Worm (Caenorhabditis elegans) whole organism, L2 larva: ENCODE data around the gene K06A4.10.

Experiments
- F13H6.1 ChIP-seq: sonication (generic microtip); optimal IDR thresholded peaks from 2 replicates; lab custom pipeline; 2016; ENCODE audit warnings: missing genetic modification characterization, missing compliant biosample characterization
- Y55F3AM.14 ChIP-seq: fragments of 200-800 bp; sonication (Bioruptor generic); optimal IDR thresholded peaks from 2 replicates; lab custom pipeline; 2018; ENCODE audit warnings: mild to moderate bottlenecking, missing genetic modification characterization, missing compliant biosample characterization
- ZK546.5 ChIP-seq: sonication (generic microtip); optimal IDR thresholded peaks from 2 replicates; lab custom pipeline; 2017; ENCODE audit warnings: missing biosample characterization, missing genetic modification characterization
- alr-1 ChIP-seq: fragments of 150-350 bp; optimal IDR thresholded peaks from 2 replicates; lab custom pipeline; 2014; ENCODE audit warnings: missing biosample characterization, missing genetic modification characterization
- ama-1 ChIP-seq: fragments of 150-350 bp; optimal IDR thresholded peaks from 2 replicates; lab custom pipeline; 2018; ENCODE audit warnings: inconsistent platforms
- blmp-1 ChIP-seq: sonication (generic microtip); optimal IDR thresholded peaks from 2 replicates; lab custom pipeline; 2017; ENCODE audit warnings: missing genetic modification characterization, mild to moderate bottlenecking, missing compliant biosample characterization, antibody characterized with exemption, moderate library complexity; ENCODE audit not compliant: insufficient read depth
- ceh-16 ChIP-seq: fragments of 150-350 bp; optimal IDR thresholded peaks from 2 replicates; lab custom pipeline; 2014; ENCODE audit warnings: missing biosample characterization, missing genetic modification characterization
- ceh-82 ChIP-seq: fragments of 150-350 bp; optimal IDR thresholded peaks from 2 replicates; lab custom pipeline; 2014; ENCODE audit warnings: missing biosample characterization, missing genetic modification characterization
- crh-2 ChIP-seq: sonication (generic microtip); optimal IDR thresholded peaks from 2 replicates; lab custom pipeline; 2017; ENCODE audit warnings: missing biosample characterization, missing genetic modification characterization
- dmd-4 ChIP-seq: sonication (generic microtip); optimal IDR thresholded peaks from 2 replicates; lab custom pipeline; 2017; ENCODE audit warnings: missing biosample characterization, missing genetic modification characterization
- egl-27 ChIP-seq: sonication (generic microtip); optimal IDR thresholded peaks from 3 replicates; lab custom pipeline; 2017; ENCODE audit warnings: missing biosample characterization, missing genetic modification reagents, missing genetic modification characterization
- fos-1 ChIP-seq: fragments of 150-350 bp; optimal IDR thresholded peaks from 2 replicates; lab custom pipeline; 2014; ENCODE audit warnings: missing biosample characterization, missing genetic modification characterization
- gmeb-1 ChIP-seq: fragments of 150-350 bp; optimal IDR thresholded peaks from 2 replicates; lab custom pipeline; 2014; ENCODE audit warnings: missing biosample characterization, missing genetic modification characterization
- lin-39 ChIP-seq: fragments of 150-350 bp; optimal IDR thresholded peaks from 2 replicates; lab custom pipeline; 2014; ENCODE audit warnings: missing biosample characterization, missing genetic modification reagents, missing genetic modification characterization
- lsy-2 ChIP-seq, 2 experiments: fragments of 150-350 bp in 1 of 2; sonication (generic microtip) in 1 of 2; optimal IDR thresholded peaks; 2 replicates each; lab custom pipeline; 2014 to 2017; ENCODE audit warnings: missing biosample characterization in 2 of 2, missing genetic modification characterization in 2 of 2
- mab-5 ChIP-seq: fragments of 150-350 bp; optimal IDR thresholded peaks from 2 replicates; lab custom pipeline; 2014; ENCODE audit warnings: missing biosample characterization, missing genetic modification characterization
- mbf-1 ChIP-seq: sonication (generic microtip); optimal IDR thresholded peaks from 2 replicates; lab custom pipeline; 2017; ENCODE audit warnings: missing biosample characterization, missing genetic modification characterization
- mdl-1 ChIP-seq, 2 experiments: fragments of 150-350 bp in 1 of 2; sonication (generic microtip) in 1 of 2; optimal IDR thresholded peaks; 2 replicates each; lab custom pipeline; 2017; ENCODE audit warnings: missing biosample characterization in 2 of 2, missing genetic modification characterization in 2 of 2
- nhr-10 ChIP-seq: sonication (generic microtip); optimal IDR thresholded peaks from 2 replicates; lab custom pipeline; 2017; ENCODE audit warnings: missing biosample characterization, missing genetic modification characterization
- nhr-11 ChIP-seq: fragments of 150-350 bp; optimal IDR thresholded peaks from 2 replicates; lab custom pipeline; 2014; ENCODE audit warnings: missing biosample characterization, missing genetic modification characterization
- nhr-12 ChIP-seq: fragments of 150-350 bp; optimal IDR thresholded peaks from 2 replicates; lab custom pipeline; 2014; ENCODE audit warnings: missing biosample characterization, missing genetic modification characterization
- nhr-129 ChIP-seq: fragments of 150-350 bp; optimal IDR thresholded peaks from 2 replicates; lab custom pipeline; 2014; ENCODE audit warnings: missing biosample characterization, missing genetic modification characterization
- nhr-23 ChIP-seq: fragments of 150-350 bp; optimal IDR thresholded peaks from 2 replicates; lab custom pipeline; 2014; ENCODE audit warnings: missing biosample characterization, missing genetic modification reagents, missing genetic modification characterization
- nhr-25 ChIP-seq: fragments of 150-350 bp; sonication (generic microtip); optimal IDR thresholded peaks from 3 replicates; lab custom pipeline; 2014; ENCODE audit warnings: missing biosample characterization, missing genetic modification characterization
- nhr-6 ChIP-seq: fragments of 150-350 bp; optimal IDR thresholded peaks from 2 replicates; lab custom pipeline; 2014; ENCODE audit warnings: missing biosample characterization, missing genetic modification characterization
- nhr-77 ChIP-seq: fragments of 150-350 bp; optimal IDR thresholded peaks from 2 replicates; lab custom pipeline; 2014; ENCODE audit warnings: missing biosample characterization, missing genetic modification characterization
- peb-1 ChIP-seq: fragments of 150-350 bp; optimal IDR thresholded peaks from 2 replicates; lab custom pipeline; 2014; ENCODE audit warnings: missing biosample characterization, missing genetic modification characterization
- sem-4 ChIP-seq: fragments of 150-350 bp; optimal IDR thresholded peaks from 2 replicates; lab custom pipeline; 2014; ENCODE audit warnings: missing biosample characterization, missing genetic modification reagents, missing genetic modification characterization
- skn-1 ChIP-seq: sonication (generic microtip); optimal IDR thresholded peaks from 2 replicates; lab custom pipeline; 2017; ENCODE audit warnings: missing biosample characterization, missing genetic modification characterization
- sma-3 ChIP-seq: sonication (generic microtip); optimal IDR thresholded peaks from 2 replicates; lab custom pipeline; 2016; ENCODE audit warnings: missing genetic modification reagents, missing genetic modification characterization, missing compliant biosample characterization
- sma-9 ChIP-seq, 2 experiments: fragments of 150-350 bp in 1 of 2; sonication (generic microtip) in 1 of 2; optimal IDR thresholded peaks; 2 replicates each; lab custom pipeline; 2014 to 2016; ENCODE audit warnings: missing genetic modification characterization in 2 of 2, mild to moderate bottlenecking in 1 of 2, missing biosample characterization in 1 of 2, missing compliant biosample characterization in 1 of 2, missing genetic modification reagents in 1 of 2, moderate library complexity in 1 of 2
- unc-55 ChIP-seq: fragments of 150-350 bp; sonication (generic microtip); optimal IDR thresholded peaks from 3 replicates; lab custom pipeline; 2014; ENCODE audit warnings: missing biosample characterization, missing genetic modification reagents, missing genetic modification characterization
- unc-62 ChIP-seq: fragments of 150-350 bp; optimal IDR thresholded peaks from 2 replicates; lab custom pipeline; 2014; ENCODE audit warnings: missing biosample characterization, missing genetic modification reagents, missing genetic modification characterization
- zag-1 ChIP-seq: fragments of 150-350 bp; optimal IDR thresholded peaks from 2 replicates; lab custom pipeline; 2014; ENCODE audit warnings: missing biosample characterization, missing genetic modification characterization
- ztf-11 ChIP-seq: sonication (generic microtip); optimal IDR thresholded peaks from 2 replicates; lab custom pipeline; 2017; ENCODE audit warnings: missing biosample characterization, missing genetic modification characterization
- ztf-4 ChIP-seq: fragments of 150-350 bp; optimal IDR thresholded peaks from 2 replicates; lab custom pipeline; 2014; ENCODE audit warnings: missing biosample characterization, missing genetic modification characterization

K06A4.10 gene

ce11 chrV:9500826-9501451 lies 11.3 kb upstream of the K06A4.10 start, which contains the start of gene swt-5:
TSS of gene swt-5 (plus strand) at chrV:9501401.
- no peak for TF ChIP-seq gmeb-1 (tag; lab: Kevin White, UChicago)
- TF ChIP-seq nhr-12 (tag; lab: Kevin White, UChicago) = no peak
- no peak for TF ChIP-seq lin-39 (tag; lab: Kevin White, UChicago)
- TF ChIP-seq fos-1 (tag; lab: Kevin White, UChicago) = no peak
- TF ChIP-seq ztf-4 (tag; lab: Kevin White, UChicago) = no peak
- TF ChIP-seq peb-1 (tag; lab: Kevin White, UChicago) = no peak
- no peak for TF ChIP-seq ceh-82 (tag; lab: Kevin White, UChicago)
- no peak for TF ChIP-seq mdl-1 (tag; optimal IDR thresholded peaks at IDR 0.05; lab: Kevin White, UChicago)

- TF ChIP-seq ama-1 (lab: Kevin White, UChicago) (no peak), sem-4 (no peak), blmp-1 (tag; lab: Kevin White, UChicago) (peak; percentile 42)
- TF ChIP-seq, all 48 proteins: peak for 1
These were observed 9.7 kb upstream of the K06A4.10 start for ce11 chrV:9499295-9499694.

DNA sequence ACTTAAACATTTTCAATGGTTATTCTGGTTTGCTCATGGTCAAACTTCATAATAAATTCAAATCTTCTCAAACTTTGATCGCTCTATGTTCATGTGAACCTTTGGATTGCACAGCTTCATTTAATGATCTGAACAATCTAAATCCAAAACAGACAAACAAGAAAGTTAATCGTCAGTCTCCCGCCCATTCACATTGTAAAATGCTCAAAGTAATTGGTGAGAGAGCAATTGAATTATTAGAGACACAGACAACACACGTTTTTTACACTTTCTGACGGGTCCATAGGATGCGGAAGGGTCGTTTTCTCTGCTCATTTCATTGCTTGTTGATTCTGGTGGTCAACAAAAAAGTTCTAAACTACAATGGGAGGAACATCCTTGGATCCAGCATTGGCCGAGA lies 7.1 kb upstream of the K06A4.10 start, which contains the start of gene gsnl-1:
TSS of gene gsnl-1 (plus strand) at position 301 of the 400 bp plus-strand sequence.
- TF ChIP-seq ZK546.5 (tag; lab: Kevin White, UChicago) = no peak
- no peak for TF ChIP-seq nhr-25
- TF ChIP-seq lsy-2 (tag; optimal IDR thresholded peaks at IDR 0.05; lab: Kevin White, UChicago) = no peak
- no peak for TF ChIP-seq ceh-16 (tag; lab: Kevin White, UChicago)
- TF ChIP-seq nhr-6 (tag; lab: Kevin White, UChicago) = no peak
- no peak for TF ChIP-seq zag-1 (tag; lab: Kevin White, UChicago)
- no peak for TF ChIP-seq mbf-1 (tag; lab: Kevin White, UChicago)
- no peak for TF ChIP-seq nhr-11 (tag; lab: Kevin White, UChicago)
- no peak for TF ChIP-seq mab-5 (tag; lab: Kevin White, UChicago)
- no peak for TF ChIP-seq egl-27
- no peak for TF ChIP-seq Y55F3AM.14 (GFP tag; lab: Kevin White, UChicago)
- no peak for TF ChIP-seq nhr-10 (tag; lab: Kevin White, UChicago)
- no peak for TF ChIP-seq peb-1 (tag; lab: Kevin White, UChicago)
- no peak for TF ChIP-seq ama-1 (lab: Kevin White, UChicago)
- TF ChIP-seq ztf-4 (tag; lab: Kevin White, UChicago) = no peak
- no peak for TF ChIP-seq dmd-4 (tag; lab: Kevin White, UChicago)
- TF ChIP-seq sma-9 (GFP tag; optimal IDR thresholded peaks at IDR 0.05; lab: Kevin White, UChicago) = no peak
- TF ChIP-seq sma-9 (tag; optimal IDR thresholded peaks at IDR 0.05; lab: Kevin White, UChicago) = no peak

DNA sequence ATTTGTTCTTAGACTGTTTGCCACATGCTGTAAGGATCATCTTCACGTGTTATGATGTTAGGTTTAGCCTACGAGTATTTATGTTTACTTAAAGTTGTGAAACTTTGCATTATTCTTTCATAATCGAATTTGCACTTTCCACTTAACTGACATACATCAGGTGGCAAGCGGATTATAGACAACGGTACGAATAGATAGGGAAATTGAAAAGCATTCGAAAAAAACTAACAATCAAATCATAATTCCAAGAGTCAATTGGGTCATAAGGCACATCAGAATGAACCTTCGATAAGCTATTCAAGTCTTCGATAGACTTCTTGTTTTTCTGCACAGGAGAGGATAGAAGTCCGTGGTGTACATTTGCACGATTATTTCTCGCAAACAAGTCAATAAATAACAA lies 2.9 kb upstream of the K06A4.10 start:
- peak; percentile 27 for TF ChIP-seq fos-1 (tag; lab: Kevin White, UChicago)
- TF ChIP-seq sma-9 (GFP tag; optimal IDR thresholded peaks at IDR 0.05; lab: Kevin White, UChicago) = peak; percentile 44
- no peak for TF ChIP-seq sma-9 (tag; optimal IDR thresholded peaks at IDR 0.05; lab: Kevin White, UChicago)
- TF ChIP-seq lin-39 (tag; lab: Kevin White, UChicago) = no peak
- no peak for TF ChIP-seq nhr-23 (tag; lab: Kevin White, UChicago)
- no peak for TF ChIP-seq mbf-1 (tag; lab: Kevin White, UChicago)
- no peak for TF ChIP-seq sem-4
- TF ChIP-seq gmeb-1 (tag; lab: Kevin White, UChicago) = no peak
- TF ChIP-seq, all 48 proteins: peak for 2

DNA sequence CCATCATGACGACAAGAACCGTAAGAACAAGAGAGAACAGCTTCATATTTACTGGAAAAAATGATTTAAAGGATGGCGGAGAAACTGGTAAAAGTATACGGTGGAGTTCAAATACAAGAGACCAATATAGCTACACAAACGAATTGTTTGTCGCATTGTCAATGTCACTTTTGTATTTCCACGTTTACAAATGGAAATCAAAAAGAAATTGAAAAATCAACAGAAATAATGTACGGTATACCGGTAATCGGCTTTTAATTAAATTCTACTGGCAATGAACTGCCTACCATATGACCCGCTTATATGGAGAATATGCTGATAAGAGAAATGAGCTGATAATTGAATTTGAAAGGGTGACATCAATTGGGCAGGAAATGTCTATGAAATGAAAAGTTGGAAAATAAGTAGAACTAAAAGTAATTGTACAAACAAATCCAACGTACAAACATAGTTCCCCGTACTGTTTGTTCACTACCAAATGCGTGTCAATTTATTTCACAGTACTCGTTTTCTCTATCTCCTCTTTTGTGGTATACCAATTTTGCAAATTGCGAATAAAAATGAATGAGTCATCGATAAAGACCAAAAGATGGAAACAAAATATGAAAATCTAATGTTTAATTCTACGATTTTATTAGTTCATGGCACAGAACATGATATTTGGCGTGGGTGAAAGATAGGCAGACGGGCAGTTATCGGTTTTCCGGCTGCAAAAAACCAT lies 2.0 kb upstream of the K06A4.10 start, which contains the start of gene K06A4.7:
TSS of gene K06A4.7 (minus strand) at position 51 of the 721 bp plus-strand sequence.
- TF ChIP-seq sma-9 (GFP tag; optimal IDR thresholded peaks at IDR 0.05; lab: Kevin White, UChicago) (peak; percentile 46), sma-9 (tag; optimal IDR thresholded peaks at IDR 0.05; lab: Kevin White, UChicago) (no peak), unc-55 (no peak), sem-4 (no peak), ztf-11 (no peak), unc-62 (GFP tag; lab: Kevin White, UChicago) (no peak), crh-2 (tag; lab: Kevin White, UChicago) (peak; percentile 45), blmp-1 (tag; lab: Kevin White, UChicago) (no peak), nhr-77 (tag; lab: Kevin White, UChicago) (no peak), mab-5 (tag; lab: Kevin White, UChicago) (no peak), F13H6.1 (no peak), alr-1 (tag; lab: Kevin White, UChicago) (no peak), nhr-6 (tag; lab: Kevin White, UChicago) (no peak), gmeb-1 (tag; lab: Kevin White, UChicago) (no peak), sma-3 (GFP tag; lab: Kevin White, UChicago) (no peak), peb-1 (tag; lab: Kevin White, UChicago) (no peak), ama-1 (lab: Kevin White, UChicago) (no peak), nhr-129 (tag; lab: Kevin White, UChicago) (no peak), fos-1 (tag; lab: Kevin White, UChicago) (peak; percentile 35), nhr-11 (tag; lab: Kevin White, UChicago) (no peak), Y55F3AM.14 (GFP tag; lab: Kevin White, UChicago) (no peak), skn-1 (tag; lab: Kevin White, UChicago) (no peak)
- TF ChIP-seq, all 48 proteins: peak for 3
